Worm (Caenorhabditis elegans): Measurements from ENCODE around the gene F10E7.11.
A peak's percentile ranks its signal among the peaks of the same experiment; 100 is the strongest.

The F10E7.11 gene

ce11 chrII:7157415-7157814 is 34.7 kb upstream of the F10E7.11 start:
- TF ChIP-seq nhr-23 (tag; optimal IDR thresholded peaks at IDR 0.05) (peak; percentile 18), nhr-25 (tag; optimal IDR thresholded peaks at IDR 0.05) (peak; percentile 0), skn-1 (tag; optimal IDR thresholded peaks at IDR 0.05) (no peak), tbx-2 (tag; optimal IDR thresholded peaks at IDR 0.05) (no peak), fkh-2 (tag; optimal IDR thresholded peaks at IDR 0.05) (no peak), eor-1 (tag; optimal IDR thresholded peaks at IDR 0.05) (no peak), elt-3 (tag; optimal IDR thresholded peaks at IDR 0.05) (no peak), elt-2 (tag; optimal IDR thresholded peaks at IDR 0.05) (peak; percentile 89), pqm-1 (tag; optimal IDR thresholded peaks at IDR 0.05) (peak; percentile 50), egl-5 (tag; optimal IDR thresholded peaks at IDR 0.05) (no peak), nhr-12 (tag; optimal IDR thresholded peaks at IDR 0.05) (no peak), ama-1 (optimal IDR thresholded peaks at IDR 0.05) (no peak), jun-1 (tag; optimal IDR thresholded peaks at IDR 0.05) (peak; percentile 54), fos-1 (tag; optimal IDR thresholded peaks at IDR 0.05) (peak; percentile 6), hmg-11 (tag; optimal IDR thresholded peaks at IDR 0.05) (no peak), pha-4 (tag; optimal IDR thresholded peaks at IDR 0.05) (peak; percentile 64), ztf-11 (tag; optimal IDR thresholded peaks at IDR 0.05) (no peak), mml-1 (tag; optimal IDR thresholded peaks at IDR 0.05) (no peak), ceh-9 (tag; optimal IDR thresholded peaks at IDR 0.05) (no peak), ceh-28 (tag; optimal IDR thresholded peaks at IDR 0.05) (peak; percentile 42), nhr-28 (tag; optimal IDR thresholded peaks at IDR 0.05) (no peak)

- no peak for TF ChIP-seq nfya-1 (tag; optimal IDR thresholded peaks at IDR 0.05; ENCODE audit: insufficient read depth)
- no peak for TF ChIP-seq tbx-2 (tag; optimal IDR thresholded peaks at IDR 0.05)
- TF ChIP-seq unc-62 (GFP tag; optimal IDR thresholded peaks at IDR 0.05): no peak
- no peak for TF ChIP-seq ZK546.5 (tag; optimal IDR thresholded peaks at IDR 0.05)
- peak; percentile 27 for TF ChIP-seq ama-1 (optimal IDR thresholded peaks at IDR 0.05)
- peak; percentile 13 for TF ChIP-seq nhr-25 (tag; optimal IDR thresholded peaks at IDR 0.05)
- TF ChIP-seq elt-2 (tag; optimal IDR thresholded peaks at IDR 0.05): peak; percentile 20
- TF ChIP-seq elt-3 (tag; optimal IDR thresholded peaks at IDR 0.05): no peak
- TF ChIP-seq skn-1 (tag; optimal IDR thresholded peaks at IDR 0.05): no peak
- TF ChIP-seq ztf-11 (tag; optimal IDR thresholded peaks at IDR 0.05): no peak
- TF ChIP-seq nhr-77 (tag; optimal IDR thresholded peaks at IDR 0.05): no peak
- no peak for TF ChIP-seq daf-12 (tag; optimal IDR thresholded peaks at IDR 0.05)
- no peak for TF ChIP-seq nhr-11 (tag; optimal IDR thresholded peaks at IDR 0.05)
- no peak for TF ChIP-seq lin-39 (tag; optimal IDR thresholded peaks at IDR 0.05)
- no peak for TF ChIP-seq nhr-237 (tag; optimal IDR thresholded peaks at IDR 0.05)
- TF ChIP-seq nhr-76 (tag; optimal IDR thresholded peaks at IDR 0.05): no peak
Observed at ce11 chrII:7155392-7155791, 32.7 kb upstream of the F10E7.11 start, which contains the start of gene C27H5.2. C27H5.2 (plus strand) TSS chrII:7155581.

- no peak for TF ChIP-seq skn-1 (tag; optimal IDR thresholded peaks at IDR 0.05)
- TF ChIP-seq tbx-2 (tag; optimal IDR thresholded peaks at IDR 0.05): no peak
- no peak for TF ChIP-seq hmg-11 (tag; optimal IDR thresholded peaks at IDR 0.05)
- TF ChIP-seq nhr-237 (tag; optimal IDR thresholded peaks at IDR 0.05): no peak
- TF ChIP-seq elt-2 (tag; optimal IDR thresholded peaks at IDR 0.05): no peak
Observed at ce11 chrII:7154711-7155110, 32.0 kb upstream of the F10E7.11 start.

- TF ChIP-seq zag-1 (tag; optimal IDR thresholded peaks at IDR 0.05) (peak; percentile 74), daf-12 (tag; optimal IDR thresholded peaks at IDR 0.05) (no peak), mml-1 (tag; optimal IDR thresholded peaks at IDR 0.05) (no peak), nhr-67 (tag; optimal IDR thresholded peaks at IDR 0.05) (no peak), ceh-9 (tag; optimal IDR thresholded peaks at IDR 0.05) (no peak), ama-1 (optimal IDR thresholded peaks at IDR 0.05) (peak; percentile 54), pha-4 (tag; optimal IDR thresholded peaks at IDR 0.05) (peak; percentile 99), elt-1 (tag; optimal IDR thresholded peaks at IDR 0.05) (peak; percentile 22), nhr-23 (tag; optimal IDR thresholded peaks at IDR 0.05) (peak; percentile 96), nfya-1 (tag; optimal IDR thresholded peaks at IDR 0.05; ENCODE audit: insufficient read depth) (peak; percentile 94), ceh-28 (tag; optimal IDR thresholded peaks at IDR 0.05) (peak; percentile 86), nhr-25 (tag; optimal IDR thresholded peaks at IDR 0.05) (peak; percentile 96), nhr-237 (tag; optimal IDR thresholded peaks at IDR 0.05) (no peak), egl-5 (tag; optimal IDR thresholded peaks at IDR 0.05) (peak; percentile 77), egl-27 (tag; optimal IDR thresholded peaks at IDR 0.05) (peak; percentile 68), snpc-4 (tag; optimal IDR thresholded peaks at IDR 0.05) (peak; percentile 91), lin-15B (tag; optimal IDR thresholded peaks at IDR 0.05) (peak; percentile 91), aly-2 (tag; optimal IDR thresholded peaks at IDR 0.05) (peak; percentile 61), tbx-2 (tag; optimal IDR thresholded peaks at IDR 0.05) (peak; percentile 94), nhr-12 (tag; optimal IDR thresholded peaks at IDR 0.05) (no peak), fkh-10 (GFP tag; optimal IDR thresholded peaks at IDR 0.05) (peak; percentile 65), nhr-76 (tag; optimal IDR thresholded peaks at IDR 0.05) (no peak), hmg-11 (tag; optimal IDR thresholded peaks at IDR 0.05) (peak; percentile 95), unc-62 (GFP tag; optimal IDR thresholded peaks at IDR 0.05) (peak; percentile 26), pqm-1 (tag; optimal IDR thresholded peaks at IDR 0.05) (peak; percentile 82), nhr-11 (tag; optimal IDR thresholded peaks at IDR 0.05) (peak; percentile 84), R02D3.7 (tag; optimal IDR thresholded peaks at IDR 0.05) (peak; percentile 86), unc-39 (tag; optimal IDR thresholded peaks at IDR 0.05) (no peak), lin-39 (tag; optimal IDR thresholded peaks at IDR 0.05) (peak; percentile 87), ceh-16 (tag; optimal IDR thresholded peaks at IDR 0.05) (no peak), elt-2 (tag; optimal IDR thresholded peaks at IDR 0.05) (peak; percentile 82), ztf-11 (tag; optimal IDR thresholded peaks at IDR 0.05) (no peak), nhr-28 (tag; optimal IDR thresholded peaks at IDR 0.05) (no peak), jun-1 (tag; optimal IDR thresholded peaks at IDR 0.05) (peak; percentile 93), ceh-82 (tag; optimal IDR thresholded peaks at IDR 0.05) (peak; percentile 62)
Observed at ce11 chrII:7151969-7152631, 29.4 kb upstream of the F10E7.11 start, which contains the start of gene fust-1. fust-1 (plus strand) TSS chrII:7152581.
